Worm (Caenorhabditis elegans) whole organism, L3 larva: Measurements from ENCODE around the gene Y67D8B.5.

Experiments used
- R02D3.7 ChIP-seq: fragments of 150-350 bp; optimal IDR thresholded peaks from 2 replicates; lab custom pipeline; 2014; ENCODE audit warnings: missing biosample characterization, missing genetic modification characterization
- nhr-28 ChIP-seq: fragments of 150-350 bp; optimal IDR thresholded peaks from 2 replicates; lab custom pipeline; 2014; ENCODE audit warnings: missing biosample characterization, missing genetic modification characterization
- nhr-76 ChIP-seq: fragments of 150-350 bp; sonication (generic microtip); optimal IDR thresholded peaks from 5 replicates; lab custom pipeline; 2014; ENCODE audit warnings: missing biosample characterization, missing genetic modification characterization
- unc-62 ChIP-seq: fragments of 150-350 bp; sonication (generic microtip); optimal IDR thresholded peaks from 4 replicates; lab custom pipeline; 2014; ENCODE audit warnings: missing biosample characterization, missing genetic modification reagents, missing genetic modification characterization

ce11 chrIV:3213426-3213825, 11.3 kb downstream of the Y67D8B.5 start, which contains the start of gene slmp-1:
- TF ChIP-seq R02D3.7 (tag; lab: Kevin White, UChicago) (no peak), unc-62 (GFP tag; lab: Kevin White, UChicago) (no peak), nhr-76 (tag; lab: Kevin White, UChicago) (no peak), nhr-28 (tag; lab: Kevin White, UChicago) (no peak)
